Worm (Caenorhabditis elegans): ENCODE results near the gene F01D5.5.

DNA sequence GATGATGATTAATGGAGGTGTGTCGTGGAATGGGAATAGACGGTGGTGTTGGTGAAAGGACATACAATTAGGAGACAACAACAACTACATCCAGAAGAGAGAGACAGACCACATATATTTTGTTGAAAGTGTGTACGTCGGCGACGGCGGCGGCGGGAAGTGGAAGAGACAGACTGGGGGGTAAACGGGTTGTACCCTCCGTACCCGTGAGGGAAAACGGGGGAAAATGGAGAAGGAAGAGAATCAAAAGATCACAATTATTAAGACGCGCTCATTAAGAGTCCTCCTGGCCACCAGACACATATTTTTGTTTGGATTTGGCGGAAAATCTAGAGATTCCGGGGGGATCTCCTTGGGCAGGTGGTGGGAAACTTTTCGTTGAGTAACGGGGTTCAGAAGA lies 44.4 kb upstream of the F01D5.5 start:
- TF ChIP-seq fkh-8 (tag; optimal IDR thresholded peaks at IDR 0.05), result no peak
- no peak for TF ChIP-seq nhr-76 (tag; optimal IDR thresholded peaks at IDR 0.05)
- TF ChIP-seq elt-2 (tag; optimal IDR thresholded peaks at IDR 0.05), result no peak
- TF ChIP-seq unc-62 (GFP tag; optimal IDR thresholded peaks at IDR 0.05), result no peak
- TF ChIP-seq rnt-1 (tag; optimal IDR thresholded peaks at IDR 0.05), result no peak

Measured in whole organism, L1 larva.